Fruit fly (Drosophila melanogaster): Measurements from ENCODE around the gene Sid.

The Sid gene

dm6 chr3R:28629186-28629979 lies 41.1 kb upstream of the Sid start (continued):
- TF ChIP-seq gcm (GFP tag; optimal IDR thresholded peaks at IDR 0.05) (no peak), CG31441 (GFP tag; IDR thresholded peaks at IDR 0.05) (peak; percentile 52; the same call in 1 of the 2 replicates), CG3407 (GFP tag; optimal IDR thresholded peaks at IDR 0.05) (no peak), PHDP (tag; optimal IDR thresholded peaks at IDR 0.05) (no peak), HLH54F (GFP tag; optimal IDR thresholded peaks at IDR 0.05) (no peak), CG10147 (GFP tag; optimal IDR thresholded peaks at IDR 0.05) (no peak), CG1647 (GFP tag; optimal IDR thresholded peaks at IDR 0.05) (no peak), CG12071 (GFP tag; optimal IDR thresholded peaks at IDR 0.05) (no peak), vfl (GFP tag; optimal IDR thresholded peaks at IDR 0.05) (no peak), Six4 (GFP tag; optimal IDR thresholded peaks at IDR 0.05) (no peak), ftz-f1 (GFP tag; optimal IDR thresholded peaks at IDR 0.05) (no peak), BEAF-32 (GFP tag; optimal IDR thresholded peaks at IDR 0.05) (no peak), lov (optimal IDR thresholded peaks at IDR 0.05) (no peak), lov (GFP tag; IDR thresholded peaks at IDR 0.05) (no peak), CG3065 (GFP tag; optimal IDR thresholded peaks at IDR 0.05) (peak; percentile 9), Hr78 (GFP tag; optimal IDR thresholded peaks at IDR 0.05) (peak in 1 of 2 experiments; percentile 94), bcd (GFP tag; optimal IDR thresholded peaks at IDR 0.05) (no peak), CG9797 (GFP tag; optimal IDR thresholded peaks at IDR 0.05) (no peak), CG17612 (GFP tag; IDR thresholded peaks at IDR 0.05) (no peak), Tbp (GFP tag; optimal IDR thresholded peaks at IDR 0.05) (no peak), Awh (GFP tag; IDR thresholded peaks at IDR 0.05) (no peak), psq (GFP tag; optimal IDR thresholded peaks at IDR 0.05) (no peak), CG1603 (tag; optimal IDR thresholded peaks at IDR 0.05) (no peak), CG10979 (tag; optimal IDR thresholded peaks at IDR 0.05) (no peak), CG16815 (GFP tag; optimal IDR thresholded peaks at IDR 0.05) (no peak), Dfd (GFP tag; optimal IDR thresholded peaks at IDR 0.05) (no peak), CG5180 (GFP tag; optimal IDR thresholded peaks at IDR 0.05) (no peak), Deaf1 (tag; optimal IDR thresholded peaks at IDR 0.05) (no peak), NfI (GFP tag; optimal IDR thresholded peaks at IDR 0.05) (no peak), knrl (GFP tag; IDR thresholded peaks at IDR 0.05; ENCODE audit: partially characterized antibody) (no peak), bbx (GFP tag; IDR thresholded peaks at IDR 0.05; ENCODE audit: partially characterized antibody) (no peak), Eip74EF (GFP tag; optimal IDR thresholded peaks at IDR 0.05) (no peak), HHEX (GFP tag; optimal IDR thresholded peaks at IDR 0.05) (no peak), CG10209 (GFP tag; optimal IDR thresholded peaks at IDR 0.05) (peak; percentile 1), CG13624 (GFP tag; optimal IDR thresholded peaks at IDR 0.05) (no peak), Poxn (GFP tag; IDR thresholded peaks at IDR 0.05) (no peak), NK7.1 (GFP tag; optimal IDR thresholded peaks at IDR 0.05) (no peak), row (GFP tag; IDR thresholded peaks at IDR 0.05) (peak; percentile 29; the same call in 1 of the 3 replicates), CG4404 (GFP tag; IDR thresholded peaks at IDR 0.05) (no peak), Doc2 (GFP tag; IDR thresholded peaks at IDR 0.05) (no peak), CG6254 (GFP tag; optimal IDR thresholded peaks at IDR 0.05) (no peak), Atf6 (GFP tag; IDR thresholded peaks at IDR 0.05) (no peak), D19A (tag; optimal IDR thresholded peaks at IDR 0.05) (peak; percentile 29), hb (GFP tag; IDR thresholded peaks at IDR 0.05; ENCODE audit: partially characterized antibody) (no peak), crc (GFP tag; optimal IDR thresholded peaks at IDR 0.05) (no peak), abd-A (tag; optimal IDR thresholded peaks at IDR 0.05) (peak; percentile 18), CkIIα-i1 (GFP tag; IDR thresholded peaks at IDR 0.05) (no peak), CG2116 (GFP tag; optimal IDR thresholded peaks at IDR 0.05) (no peak), CG1024 (GFP tag; IDR thresholded peaks at IDR 0.05) (no peak)
